Worm (Caenorhabditis elegans) whole organism, young adult: Measurements from ENCODE around the gene Y5H2A.1.

Experiments
- B0019.2 ChIP-seq: fragments of 200-800 bp; sonication (Bioruptor generic); conservative IDR thresholded peaks from 2 replicates; pipeline ENCODE4 v1.3.6; 2022; ENCODE audit warnings: missing genetic modification reagents, missing genetic modification characterization, missing compliant biosample characterization
- B0336.3 ChIP-seq: fragments of 200-800 bp; sonication (Bioruptor generic); IDR thresholded peaks from 2 replicates; pipeline ENCODE4 v1.3.6; 2022; ENCODE audit warnings: missing genetic modification characterization, missing compliant biosample characterization
- C06A6.2 ChIP-seq: fragments of 200-800 bp; sonication (Bioruptor generic); conservative IDR thresholded peaks from 2 replicates; pipeline ENCODE4 v1.3.6; 2022; ENCODE audit warnings: missing genetic modification characterization, missing compliant biosample characterization
- D2030.7 ChIP-seq: fragments of 200-800 bp; sonication (Bioruptor generic); IDR thresholded peaks from 2 replicates; pipeline ENCODE4 v1.3.6; 2022; ENCODE audit warnings: missing genetic modification reagents, missing genetic modification characterization, missing compliant biosample characterization
- F10E7.11 ChIP-seq: sonication (generic microtip); optimal IDR thresholded peaks from 2 replicates; lab custom pipeline; 2017; ENCODE audit warnings: mild to moderate bottlenecking, missing genetic modification characterization, moderate library complexity, missing compliant biosample characterization
- F22D6.2 ChIP-seq: sonication (generic microtip); optimal IDR thresholded peaks from 2 replicates; lab custom pipeline; 2016; ENCODE audit warnings: mild to moderate bottlenecking, missing genetic modification characterization, missing compliant biosample characterization
- F37B4.10 ChIP-seq: fragments of 200-800 bp; sonication (Bioruptor generic); IDR thresholded peaks from 2 replicates; pipeline ENCODE4 v1.3.6; 2022; ENCODE audit warnings: missing genetic modification characterization, missing compliant biosample characterization
- K12H6.12 ChIP-seq: fragments of 200-800 bp; sonication (Bioruptor generic); optimal IDR thresholded peaks from 2 replicates; lab custom pipeline; 2018; ENCODE audit warnings: mild to moderate bottlenecking, missing genetic modification characterization, missing compliant biosample characterization
- T07F8.4 ChIP-seq: sonication (generic microtip); optimal IDR thresholded peaks from 2 replicates; lab custom pipeline; 2016; ENCODE audit warnings: mild to moderate bottlenecking, missing genetic modification characterization, moderate library complexity, missing compliant biosample characterization
- T26A5.8 ChIP-seq: sonication (generic microtip); optimal IDR thresholded peaks from 2 replicates; lab custom pipeline; 2016; ENCODE audit warnings: missing genetic modification characterization, missing compliant biosample characterization
- Y56A3A.18 ChIP-seq: fragments of 200-800 bp; sonication (Bioruptor generic); IDR thresholded peaks from 2 replicates; pipeline ENCODE4 v1.3.6; 2022; ENCODE audit warnings: missing genetic modification reagents, missing genetic modification characterization, missing compliant biosample characterization
- Y67H2A.10 ChIP-seq: fragments of 200-800 bp; sonication (Bioruptor generic); conservative IDR thresholded peaks from 2 replicates; pipeline ENCODE4 v1.3.6; 2022; ENCODE audit warnings: missing genetic modification reagents, missing genetic modification characterization, missing compliant biosample characterization
- aptf-2 ChIP-seq: fragments of 200-800 bp; sonication (Bioruptor generic); conservative IDR thresholded peaks from 2 replicates; pipeline ENCODE4 v1.3.6; 2022; ENCODE audit warnings: missing genetic modification reagents, missing genetic modification characterization, missing compliant biosample characterization
- aptf-3 ChIP-seq: fragments of 200-800 bp; sonication (Bioruptor generic); IDR thresholded peaks from 2 replicates; pipeline ENCODE4 v1.3.6; 2022; ENCODE audit warnings: missing genetic modification characterization, missing compliant biosample characterization
- athp-1 ChIP-seq: sonication (generic microtip); optimal IDR thresholded peaks from 2 replicates; lab custom pipeline; 2017; ENCODE audit warnings: mild to moderate bottlenecking, missing genetic modification characterization, missing compliant biosample characterization
- attf-3 ChIP-seq: fragments of 200-800 bp; sonication (Bioruptor generic); conservative IDR thresholded peaks from 2 replicates; pipeline ENCODE4 v1.3.6; 2022; ENCODE audit warnings: missing genetic modification reagents, missing genetic modification characterization, missing compliant biosample characterization
- attf-5 ChIP-seq: fragments of 200-800 bp; sonication (Bioruptor generic); optimal IDR thresholded peaks from 2 replicates; lab custom pipeline; 2018; ENCODE audit warnings: mild to moderate bottlenecking, missing genetic modification characterization, missing compliant biosample characterization
- cebp-1 ChIP-seq, 2 experiments: fragments of 200-800 bp in 1 of 2; sonication (Bioruptor generic) in 1 of 2; sonication (generic microtip) in 1 of 2; IDR thresholded peaks in 1 of 2; optimal IDR thresholded peaks in 1 of 2; 2 replicates each; pipeline versions ENCODE4 v1.3.6 to Lab custom; 2017 to 2022; ENCODE audit warnings: missing compliant biosample characterization in 2 of 2, missing genetic modification characterization in 2 of 2, mild to moderate bottlenecking in 1 of 2, missing genetic modification reagents in 1 of 2, moderate library complexity in 1 of 2
- ceh-100 ChIP-seq: fragments of 200-800 bp; sonication (Bioruptor generic); IDR thresholded peaks from 2 replicates; pipeline ENCODE4 v1.3.6; 2022; ENCODE audit warnings: missing genetic modification reagents, missing genetic modification characterization, missing compliant biosample characterization
- ceh-79 ChIP-seq: sonication (generic microtip); optimal IDR thresholded peaks from 2 replicates; lab custom pipeline; 2017; ENCODE audit warnings: mild to moderate bottlenecking, missing genetic modification characterization, missing compliant biosample characterization
- fkh-3 ChIP-seq: sonication (generic microtip); optimal IDR thresholded peaks from 2 replicates; lab custom pipeline; 2016; ENCODE audit warnings: mild to moderate bottlenecking, missing genetic modification characterization, missing compliant biosample characterization
- him-1 ChIP-seq: sonication (generic microtip); optimal IDR thresholded peaks from 2 replicates; lab custom pipeline; 2016; ENCODE audit warnings: missing genotype, missing genetic modification reagents, missing genetic modification characterization, missing compliant biosample characterization
- hlh-26 ChIP-seq: fragments of 200-800 bp; sonication (Bioruptor generic); conservative IDR thresholded peaks from 2 replicates; pipeline ENCODE4 v1.3.6; 2022; ENCODE audit warnings: missing genetic modification reagents, missing genetic modification characterization, missing compliant biosample characterization
- hmg-20 ChIP-seq: fragments of 200-800 bp; sonication (Bioruptor generic); IDR thresholded peaks from 2 replicates; pipeline ENCODE4 v1.3.6; 2022; ENCODE audit warnings: missing genetic modification reagents, missing genetic modification characterization, missing compliant biosample characterization
- lag-1 ChIP-seq: fragments of 200-800 bp; sonication (Bioruptor generic); IDR thresholded peaks from 2 replicates; pipeline ENCODE4 v1.3.6; 2022; ENCODE audit warnings: missing genetic modification reagents, missing genetic modification characterization, missing compliant biosample characterization
- madf-10 ChIP-seq: sonication (generic microtip); optimal IDR thresholded peaks from 2 replicates; lab custom pipeline; 2016; ENCODE audit warnings: mild to moderate bottlenecking, missing genetic modification characterization, missing compliant biosample characterization
- mel-28 ChIP-seq: sonication (generic microtip); optimal IDR thresholded peaks from 2 replicates; lab custom pipeline; 2016; ENCODE audit warnings: borderline replicate concordance, mild to moderate bottlenecking, missing genetic modification characterization, missing compliant biosample characterization
- nhr-80 ChIP-seq: sonication (generic microtip); optimal IDR thresholded peaks from 2 replicates; lab custom pipeline; 2016; ENCODE audit warnings: missing genetic modification characterization, missing compliant biosample characterization
- nhr-90 ChIP-seq: sonication (generic microtip); optimal IDR thresholded peaks from 2 replicates; lab custom pipeline; 2016; ENCODE audit warnings: missing genotype, mild to moderate bottlenecking, missing genetic modification characterization, missing compliant biosample characterization
- pbrm-1 ChIP-seq: fragments of 200-800 bp; sonication (Bioruptor generic); IDR thresholded peaks from 2 replicates; pipeline ENCODE4 v1.3.6; 2022; ENCODE audit warnings: missing genetic modification reagents, missing genetic modification characterization, missing compliant biosample characterization
- rec-8 ChIP-seq, 2 experiments: sonication (generic microtip); optimal IDR thresholded peaks; 2 replicates each; lab custom pipeline; 2016; ENCODE audit warnings: mild to moderate bottlenecking in 2 of 2, missing genetic modification characterization in 2 of 2, missing genetic modification reagents in 2 of 2, missing genotype in 2 of 2, missing biosample characterization in 1 of 2, missing compliant biosample characterization in 1 of 2, moderate library complexity in 1 of 2
- sea-2 ChIP-seq: fragments of 200-800 bp; sonication (Bioruptor generic); IDR thresholded peaks from 2 replicates; pipeline ENCODE4 v1.3.6; 2022; ENCODE audit warnings: missing genetic modification characterization, missing compliant biosample characterization
- snpc-3.4 ChIP-seq: sonication (generic microtip); optimal IDR thresholded peaks from 2 replicates; lab custom pipeline; 2017; ENCODE audit warnings: missing genetic modification characterization, mild to moderate bottlenecking, missing compliant biosample characterization, antibody characterized with exemption, moderate library complexity, missing genotype, missing genetic modification reagents
- snpc-4 ChIP-seq, 5 experiments: fragments of 150-350 bp in 1 of 5; sonication (generic microtip) in 4 of 5; optimal IDR thresholded peaks; 2 replicates each; lab custom pipeline; 2014 to 2018; ENCODE audit warnings: missing genetic modification characterization in 5 of 5, missing biosample characterization in 3 of 5, antibody characterized with exemption in 2 of 5, mild to moderate bottlenecking in 2 of 5, missing compliant biosample characterization in 2 of 5, missing genotype in 2 of 5, moderate library complexity in 2 of 5, missing genetic modification reagents in 1 of 5
- tbx-9 ChIP-seq: sonication (generic microtip); optimal IDR thresholded peaks from 2 replicates; lab custom pipeline; 2016; ENCODE audit warnings: borderline replicate concordance, missing genetic modification characterization, inconsistent platforms, missing compliant biosample characterization
- unc-130 ChIP-seq: sonication (generic microtip); optimal IDR thresholded peaks from 2 replicates; lab custom pipeline; 2016; ENCODE audit warnings: missing genetic modification reagents, missing genetic modification characterization, missing compliant biosample characterization
- xnd-1 ChIP-seq: sonication (generic microtip); optimal IDR thresholded peaks from 2 replicates; lab custom pipeline; 2016; ENCODE audit warnings: missing genotype, missing genetic modification reagents, missing genetic modification characterization, missing compliant biosample characterization
- zfh-2 ChIP-seq: fragments of 200-800 bp; sonication (Bioruptor generic); conservative IDR thresholded peaks from 2 replicates; pipeline ENCODE4 v1.3.6; 2022; ENCODE audit warnings: missing genetic modification reagents, missing genetic modification characterization, missing compliant biosample characterization
- ztf-18 ChIP-seq: sonication (generic microtip); optimal IDR thresholded peaks from 2 replicates; lab custom pipeline; 2016; ENCODE audit warnings: missing genotype, mild to moderate bottlenecking, missing genetic modification characterization, missing compliant biosample characterization
- ztf-25 ChIP-seq: fragments of 200-800 bp; sonication (Bioruptor generic); IDR thresholded peaks from 2 replicates; pipeline ENCODE4 v1.3.6; 2022; ENCODE audit warnings: missing genetic modification reagents, missing genetic modification characterization, missing compliant biosample characterization
- ztf-26 ChIP-seq: sonication (generic microtip); optimal IDR thresholded peaks from 2 replicates; lab custom pipeline; 2017; ENCODE audit warnings: missing genetic modification characterization, missing compliant biosample characterization
- ztf-3 ChIP-seq: fragments of 200-800 bp; sonication (Bioruptor generic); optimal IDR thresholded peaks from 2 replicates; lab custom pipeline; 2018; ENCODE audit warnings: mild to moderate bottlenecking, missing genetic modification characterization, missing compliant biosample characterization

Gene Y5H2A.1

ce11 chrV:2303775-2304174 lies 32.1 kb upstream of the Y5H2A.1 start, which contains the start of gene irld-15:
TSS of gene irld-15 (minus strand) at chrV:2303875.
- TF ChIP-seq zfh-2 (GFP tag; lab: Robert Waterston, UW) (no peak), ztf-26 (no peak), athp-1 (tag; lab: Kevin White, UChicago) (no peak), K12H6.12 (tag; lab: Kevin White, UChicago) (no peak), ztf-25 (GFP tag; lab: Robert Waterston, UW) (no peak), snpc-4 (GFP tag; optimal IDR thresholded peaks at IDR 0.05; lab: Kevin White, UChicago) (no peak), snpc-4 (tag; optimal IDR thresholded peaks at IDR 0.05; lab: Kevin White, UChicago) (no peak), ztf-3 (GFP tag; lab: Kevin White, UChicago) (no peak), mel-28 (tag; lab: Kevin White, UChicago) (no peak), unc-130 (no peak), snpc-3.4 (tag; lab: Kevin White, UChicago) (no peak)

DNA sequence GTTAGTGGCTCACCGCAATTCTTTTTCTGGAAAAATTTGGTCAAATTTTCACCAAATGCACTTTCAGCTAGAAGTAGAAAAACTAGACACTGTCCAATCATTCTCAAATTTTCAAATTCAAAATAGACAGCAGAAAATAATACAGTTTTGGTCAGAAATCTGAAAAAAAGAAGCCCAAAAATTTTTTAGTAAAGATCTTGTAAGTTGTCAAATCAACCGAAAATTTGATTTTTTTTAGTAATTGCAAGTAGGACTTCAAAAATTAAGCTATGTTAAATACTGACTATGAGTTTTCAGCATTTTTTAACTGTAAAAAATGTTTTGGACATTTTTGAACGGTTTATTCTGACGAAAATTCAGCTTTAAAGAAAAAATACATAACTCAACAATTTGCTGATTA lies 29.3 kb upstream of the Y5H2A.1 start, which contains the start of gene Y19D10B.8:
Gene Y19D10B.8 (minus strand): TSS at position 101 of the 400 bp plus-strand sequence.
- no peak for TF ChIP-seq D2030.7 (GFP tag; lab: Robert Waterston, UW)
- no peak for TF ChIP-seq C06A6.2
- no peak for TF ChIP-seq pbrm-1 (GFP tag; lab: Robert Waterston, UW)
- TF ChIP-seq lag-1 (GFP tag; lab: Robert Waterston, UW) = no peak
- no peak for TF ChIP-seq hlh-26 (GFP tag; lab: Robert Waterston, UW)
- TF ChIP-seq attf-5 = no peak
- no peak for TF ChIP-seq hmg-20 (GFP tag; lab: Robert Waterston, UW)
- TF ChIP-seq aptf-2 (GFP tag; lab: Robert Waterston, UW) = no peak
- TF ChIP-seq sea-2 = no peak
- no peak for TF ChIP-seq rec-8 (tag; optimal IDR thresholded peaks at IDR 0.05; lab: Kevin White, UChicago)
- TF ChIP-seq xnd-1 (tag; lab: Kevin White, UChicago) = no peak
- TF ChIP-seq ceh-79 (tag; lab: Kevin White, UChicago) = no peak
- TF ChIP-seq nhr-90 (tag; lab: Kevin White, UChicago) = no peak
- no peak for TF ChIP-seq aptf-3 (GFP tag; lab: Robert Waterston, UW)
- no peak for TF ChIP-seq Y56A3A.18 (GFP tag; lab: Robert Waterston, UW)
- no peak for TF ChIP-seq T07F8.4 (tag; lab: Kevin White, UChicago)
- no peak for TF ChIP-seq F22D6.2 (tag; lab: Kevin White, UChicago)

ce11 chrV:2294577-2294976 lies 22.9 kb upstream of the Y5H2A.1 start, which contains the start of gene nhr-226:
TSS of gene nhr-226 (plus strand) at chrV:2294877.
- TF ChIP-seq F37B4.10 (GFP tag; lab: Robert Waterston, UW) = no peak
- peak; percentile 43 for TF ChIP-seq nhr-80 (tag; lab: Kevin White, UChicago)

DNA sequence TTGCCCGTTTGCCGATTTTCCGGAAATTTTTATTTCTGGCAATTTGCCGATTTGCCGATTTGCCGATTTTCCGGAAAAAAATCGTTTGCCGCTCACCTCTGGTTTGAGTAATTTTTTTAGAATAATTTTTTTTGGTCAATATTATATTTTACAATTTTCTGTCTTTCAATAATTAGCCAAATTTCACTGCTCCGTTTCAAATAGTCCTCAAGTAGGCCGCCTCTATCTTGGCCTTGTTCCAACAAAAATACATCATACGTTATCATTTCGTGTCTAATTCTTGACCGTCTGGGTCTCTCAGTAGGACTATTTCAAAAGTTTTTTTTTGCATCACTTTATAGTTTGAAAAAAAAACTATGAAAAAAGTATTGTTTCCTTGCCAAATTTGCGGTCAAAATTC lies 20.6 kb upstream of the Y5H2A.1 start, which contains the start of gene nhr-115:
Gene nhr-115 (plus strand): TSS at position 301 of the 400 bp plus-strand sequence.
- TF ChIP-seq F10E7.11 (tag; lab: Kevin White, UChicago) (no peak), cebp-1 (GFP tag; IDR thresholded peaks at IDR 0.05; lab: Robert Waterston, UW) (no peak), cebp-1 (tag; optimal IDR thresholded peaks at IDR 0.05; lab: Kevin White, UChicago) (no peak), nhr-80 (tag; lab: Kevin White, UChicago) (peak; percentile 29)

DNA sequence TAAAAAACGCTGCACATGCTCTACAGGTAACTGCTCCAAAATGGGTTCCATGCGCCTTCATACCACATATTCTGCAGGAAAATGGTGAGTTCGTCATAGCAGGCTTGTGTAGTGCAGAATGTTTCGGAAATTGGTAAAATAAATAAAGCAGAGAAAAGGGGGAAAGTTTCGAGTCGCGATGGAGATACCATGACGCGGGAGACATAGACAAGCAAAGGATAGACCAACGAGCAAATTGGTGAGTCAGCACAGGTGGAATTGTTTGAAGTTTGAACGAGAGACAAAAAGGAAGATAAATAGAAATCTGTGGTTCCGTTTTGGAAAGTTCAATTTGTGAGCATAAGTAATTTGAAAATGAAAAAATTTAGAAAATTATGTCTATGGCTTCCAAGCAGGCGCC lies 18.7 kb upstream of the Y5H2A.1 start, which contains the start of gene nhr-225:
Gene nhr-225 (minus strand): TSS at position 146 of the 400 bp plus-strand sequence.
- TF ChIP-seq sea-2 (no peak), him-1 (tag; lab: Kevin White, UChicago) (no peak), B0019.2 (GFP tag; lab: Robert Waterston, UW) (no peak), attf-3 (GFP tag; lab: Robert Waterston, UW) (no peak), lag-1 (GFP tag; lab: Robert Waterston, UW) (no peak), Y67H2A.10 (GFP tag; lab: Robert Waterston, UW) (no peak), pbrm-1 (GFP tag; lab: Robert Waterston, UW) (no peak), ztf-18 (no peak), tbx-9 (tag; lab: Kevin White, UChicago) (no peak), fkh-3 (no peak), T26A5.8 (tag; lab: Kevin White, UChicago) (no peak), B0336.3 (GFP tag; lab: Robert Waterston, UW) (no peak), madf-10 (no peak), ceh-100 (GFP tag; lab: Robert Waterston, UW) (no peak)
